Worm (Caenorhabditis elegans) whole organism, midembryonic: ENCODE measurements around the gene dgk-2.

ENCODE experiments used
- T22C8.4 ChIP-seq: fragments of 200-800 bp; sonication (Bioruptor generic); IDR thresholded peaks from 2 replicates; pipeline ENCODE4 v1.3.6; 2022; ENCODE audit warnings: missing genetic modification characterization, missing compliant biosample characterization
- cog-1 ChIP-seq: sonication (generic microtip); optimal IDR thresholded peaks from 2 replicates; lab custom pipeline; 2016; ENCODE audit warnings: missing genetic modification characterization, missing compliant biosample characterization
- flt-1 ChIP-seq: fragments of 200-800 bp; sonication (Bioruptor generic); IDR thresholded peaks from 2 replicates; pipeline ENCODE4 v1.3.6; 2022; ENCODE audit warnings: missing genetic modification characterization, missing compliant biosample characterization
- klf-2 ChIP-seq: fragments of 200-800 bp; sonication (Bioruptor generic); conservative IDR thresholded peaks from 2 replicates; pipeline ENCODE4 v1.3.6; 2022; ENCODE audit warnings: missing genetic modification reagents, missing genetic modification characterization, missing compliant biosample characterization
- med-1 ChIP-seq: sonication (generic microtip); optimal IDR thresholded peaks from 2 replicates; lab custom pipeline; 2017; ENCODE audit warnings: missing genetic modification characterization, mild to moderate bottlenecking, missing compliant biosample characterization, antibody characterized with exemption, missing genetic modification reagents; ENCODE audit not compliant: insufficient read depth
- ref-1 ChIP-seq: fragments of 200-800 bp; sonication (Bioruptor generic); conservative IDR thresholded peaks from 2 replicates; pipeline ENCODE4 v1.3.6; 2022; ENCODE audit warnings: missing genetic modification reagents, missing genetic modification characterization, missing compliant biosample characterization
- tab-1 ChIP-seq: fragments of 200-800 bp; sonication (Bioruptor generic); IDR thresholded peaks from 2 replicates; pipeline ENCODE4 v1.3.6; 2022; ENCODE audit warnings: missing genetic modification characterization, missing compliant biosample characterization
- ztf-23 ChIP-seq: fragments of 200-800 bp; sonication (Bioruptor generic); IDR thresholded peaks from 2 replicates; pipeline ENCODE4 v1.3.6; 2022; ENCODE audit warnings: missing genetic modification reagents, missing genetic modification characterization, missing compliant biosample characterization
- ztf-29 ChIP-seq: fragments of 200-800 bp; sonication (Bioruptor generic); IDR thresholded peaks from 2 replicates; pipeline ENCODE4 v1.3.6; 2022; ENCODE audit warnings: missing genetic modification reagents, missing genetic modification characterization, missing compliant biosample characterization

dgk-2 gene

ce11 chrX:4466218-4466617 lies 38.0 kb downstream of the dgk-2 start, which contains the start of gene nmur-3:
Gene nmur-3, plus strand, starts transcription at chrX:4466518.
- TF ChIP-seq med-1 (no peak), klf-2 (GFP tag; lab: Robert Waterston, UW) (no peak), tab-1 (no peak), ztf-29 (GFP tag; lab: Robert Waterston, UW) (no peak), cog-1 (tag; lab: Kevin White, UChicago) (no peak), ztf-23 (GFP tag; lab: Robert Waterston, UW) (no peak), ref-1 (GFP tag; lab: Robert Waterston, UW) (no peak), T22C8.4 (no peak), flt-1 (GFP tag; lab: Robert Waterston, UW) (no peak)

- no peak for TF ChIP-seq tab-1
- TF ChIP-seq ztf-29 (GFP tag; lab: Robert Waterston, UW): no peak
These were observed 39.8 kb downstream of the dgk-2 start for ce11 chrX:4464367-4464766.

- TF ChIP-seq ztf-29 (GFP tag; lab: Robert Waterston, UW): no peak
- TF ChIP-seq klf-2 (GFP tag; lab: Robert Waterston, UW): no peak
- TF ChIP-seq ztf-23 (GFP tag; lab: Robert Waterston, UW): no peak
- no peak for TF ChIP-seq tab-1
- TF ChIP-seq ref-1 (GFP tag; lab: Robert Waterston, UW): no peak
- TF ChIP-seq flt-1 (GFP tag; lab: Robert Waterston, UW): no peak
- TF ChIP-seq med-1: no peak
- no peak for TF ChIP-seq T22C8.4
- no peak for TF ChIP-seq cog-1 (tag; lab: Kevin White, UChicago)
These were observed 41.8 kb downstream of the dgk-2 start, which contains the start of gene atg-16.1 for ce11 chrX:4462390-4462789. Gene atg-16.1, minus strand, starts transcription at chrX:4462465.

ce11 chrX:4457853-4458322 lies 46.3 kb downstream of the dgk-2 start, which contains the start of gene aps-2:
Gene aps-2, plus strand, starts transcription at chrX:4458272.
- TF ChIP-seq ztf-23 (GFP tag; lab: Robert Waterston, UW): no peak
- TF ChIP-seq cog-1 (tag; lab: Kevin White, UChicago): no peak
- TF ChIP-seq tab-1: 0 out of 2 replicates have a peak, but pooled peaks have one; percentile 39
- 0 out of 2 replicates have a peak, but pooled peaks have one; percentile 36 for TF ChIP-seq flt-1 (GFP tag; lab: Robert Waterston, UW)

- TF ChIP-seq T22C8.4: no peak
- TF ChIP-seq ref-1 (GFP tag; lab: Robert Waterston, UW): no peak
- TF ChIP-seq klf-2 (GFP tag; lab: Robert Waterston, UW): no peak
- no peak for TF ChIP-seq flt-1 (GFP tag; lab: Robert Waterston, UW)
- TF ChIP-seq ztf-23 (GFP tag; lab: Robert Waterston, UW): no peak
- no peak for TF ChIP-seq ztf-29 (GFP tag; lab: Robert Waterston, UW)
- TF ChIP-seq tab-1: no peak
- no peak for TF ChIP-seq med-1
- no peak for TF ChIP-seq cog-1 (tag; lab: Kevin White, UChicago)
These were observed 50.4 kb downstream of the dgk-2 start, which contains the start of gene F02E8.4 for ce11 chrX:4453820-4454219. Gene F02E8.4, plus strand, starts transcription at chrX:4454120.

ce11 chrX:4453101-4453500 lies 51.1 kb downstream of the dgk-2 start:
- TF ChIP-seq klf-2 (GFP tag; lab: Robert Waterston, UW) (no peak), med-1 (no peak), ztf-29 (GFP tag; lab: Robert Waterston, UW) (no peak), T22C8.4 (no peak), flt-1 (GFP tag; lab: Robert Waterston, UW) (0 out of 2 replicates have a peak, but pooled peaks have one; percentile 47)

ce11 chrX:4451936-4452335 lies 52.3 kb downstream of the dgk-2 start:
- TF ChIP-seq flt-1 (GFP tag; lab: Robert Waterston, UW) (no peak), ref-1 (GFP tag; lab: Robert Waterston, UW) (no peak), ztf-23 (GFP tag; lab: Robert Waterston, UW) (no peak), tab-1 (no peak), med-1 (no peak), ztf-29 (GFP tag; lab: Robert Waterston, UW) (no peak), T22C8.4 (no peak), klf-2 (GFP tag; lab: Robert Waterston, UW) (no peak), cog-1 (tag; lab: Kevin White, UChicago) (no peak)

- TF ChIP-seq cog-1 (tag; lab: Kevin White, UChicago): no peak
- no peak for TF ChIP-seq tab-1
- TF ChIP-seq ztf-23 (GFP tag; lab: Robert Waterston, UW): no peak
- no peak for TF ChIP-seq ztf-29 (GFP tag; lab: Robert Waterston, UW)
- TF ChIP-seq ref-1 (GFP tag; lab: Robert Waterston, UW): no peak
These were observed 55.9 kb downstream of the dgk-2 start, which contains the start of gene mltn-13 for ce11 chrX:4448283-4448682. Gene mltn-13, minus strand, starts transcription at chrX:4448383.
